Worm (Caenorhabditis elegans) whole organism, L3 larva: ENCODE measurements around the gene nas-24.
A peak's percentile ranks its signal among the peaks of the same experiment; 100 is the strongest.

ENCODE experiments used
- ama-1 ChIP-seq: fragments of 150-350 bp; optimal IDR thresholded peaks from 2 replicates; lab custom pipeline; 2018
- hmg-11 ChIP-seq: sonication (generic microtip); optimal IDR thresholded peaks from 2 replicates; lab custom pipeline; 2016; ENCODE audit warnings: missing genetic modification characterization, missing compliant biosample characterization
- lsy-12 ChIP-seq: sonication (generic microtip); optimal IDR thresholded peaks from 2 replicates; lab custom pipeline; 2016; ENCODE audit warnings: mild to moderate bottlenecking, missing genetic modification characterization, missing compliant biosample characterization
- nhr-76 ChIP-seq: fragments of 150-350 bp; sonication (generic microtip); optimal IDR thresholded peaks from 5 replicates; lab custom pipeline; 2014; ENCODE audit warnings: missing biosample characterization, missing genetic modification characterization
- pha-4 ChIP-seq: fragments of 150-350 bp; optimal IDR thresholded peaks from 2 replicates; lab custom pipeline; 2014; ENCODE audit warnings: missing biosample characterization, missing genetic modification reagents, missing genetic modification characterization
- sea-2 ChIP-seq: fragments of 150-350 bp; sonication (generic microtip); optimal IDR thresholded peaks from 4 replicates; lab custom pipeline; 2014; ENCODE audit warnings: missing biosample characterization, missing genetic modification reagents, missing genetic modification characterization
- snpc-4 ChIP-seq: fragments of 150-350 bp; optimal IDR thresholded peaks from 2 replicates; lab custom pipeline; 2014; ENCODE audit warnings: missing biosample characterization, missing genetic modification characterization
- unc-62 ChIP-seq: fragments of 150-350 bp; sonication (generic microtip); optimal IDR thresholded peaks from 4 replicates; lab custom pipeline; 2014; ENCODE audit warnings: missing biosample characterization, missing genetic modification reagents, missing genetic modification characterization
- ztf-11 ChIP-seq: fragments of 150-350 bp; optimal IDR thresholded peaks from 2 replicates; lab custom pipeline; 2014; ENCODE audit warnings: missing biosample characterization, missing genetic modification characterization

The nas-24 gene

DNA sequence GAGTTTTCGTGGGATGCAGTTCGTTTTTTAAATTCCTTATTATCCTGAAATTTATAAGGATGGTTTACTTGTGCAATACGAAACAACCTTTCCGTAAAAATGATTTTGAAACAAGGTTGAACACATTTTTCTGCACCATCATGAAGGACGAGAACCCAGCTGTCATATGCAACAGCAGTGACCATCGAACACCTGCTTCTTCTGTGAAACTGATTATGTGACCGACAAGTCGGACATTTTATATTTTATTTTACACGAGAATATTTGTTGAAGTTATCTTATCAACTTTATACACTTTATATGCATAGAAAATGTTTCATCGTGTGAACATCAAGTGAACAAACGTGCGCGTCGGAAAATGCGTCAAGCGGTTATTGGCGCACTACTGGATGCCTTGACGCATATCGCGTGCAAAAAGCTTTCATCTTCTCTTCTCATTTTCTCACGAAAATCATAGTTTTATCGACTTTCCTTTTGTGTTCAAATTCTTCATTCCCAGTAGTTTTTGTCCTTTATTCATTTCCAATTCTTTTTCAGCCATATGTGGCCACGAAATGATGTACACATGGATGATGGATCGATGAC is 49.7 kb downstream of the nas-24 start, which contains the start of gene sel-10 (continued):
- TF ChIP-seq pha-4 (tag; lab: Kevin White, UChicago) = peak; percentile 62
- TF ChIP-seq snpc-4 = peak; percentile 83
- no peak for TF ChIP-seq nhr-76 (tag; lab: Kevin White, UChicago)
- no peak for TF ChIP-seq unc-62 (GFP tag; lab: Kevin White, UChicago)
- TF ChIP-seq ztf-11 (tag; lab: Kevin White, UChicago) = no peak
- TF ChIP-seq ama-1 (lab: Kevin White, UChicago) = no peak
- TF ChIP-seq hmg-11 = peak; percentile 66
- TF ChIP-seq sea-2 (GFP tag; lab: Kevin White, UChicago) = no peak
- TF ChIP-seq lsy-12 (tag; lab: Kevin White, UChicago) = no peak
